Fruit fly (Drosophila melanogaster): Measurements from ENCODE around the gene Ube4A.

DNA sequence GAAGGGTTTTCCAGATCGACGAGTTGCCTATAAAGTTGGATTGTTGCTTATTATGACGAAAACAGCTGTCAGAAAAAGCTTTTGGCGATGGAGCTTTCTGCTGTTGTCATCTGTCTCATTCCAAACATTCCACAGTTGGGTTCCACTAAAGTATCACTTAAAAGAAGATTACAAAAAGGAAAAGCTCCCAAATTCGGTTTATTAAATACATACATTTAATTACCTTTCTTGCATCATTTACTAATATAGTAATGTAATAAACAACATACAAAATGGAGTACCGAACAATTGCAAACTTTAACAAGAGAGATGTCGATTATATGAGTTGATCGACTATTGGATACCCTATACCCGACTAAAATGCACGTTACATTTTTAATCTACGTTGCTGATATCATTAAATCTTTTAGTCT, 2.0 kb upstream of the Ube4A start, which contains the start of gene CG31633:
- TF ChIP-seq usp (GFP tag; optimal IDR thresholded peaks at IDR 0.05) (no peak), Dll (optimal IDR thresholded peaks at IDR 0.05) (no peak), psq (optimal IDR thresholded peaks at IDR 0.05) (no peak)
